Worm (Caenorhabditis elegans) whole organism, L2 larva: ENCODE measurements around the gene par-1.

Experiments used
- C34F6.9 ChIP-seq: fragments of 150-350 bp; optimal IDR thresholded peaks from 2 replicates; lab custom pipeline; 2014; ENCODE audit warnings: missing biosample characterization, missing genetic modification characterization
- F13H6.1 ChIP-seq: sonication (generic microtip); optimal IDR thresholded peaks from 2 replicates; lab custom pipeline; 2016; ENCODE audit warnings: missing genetic modification characterization, missing compliant biosample characterization
- Y55F3AM.14 ChIP-seq: fragments of 200-800 bp; sonication (Bioruptor generic); optimal IDR thresholded peaks from 2 replicates; lab custom pipeline; 2018; ENCODE audit warnings: mild to moderate bottlenecking, missing genetic modification characterization, missing compliant biosample characterization
- ZK546.5 ChIP-seq: sonication (generic microtip); optimal IDR thresholded peaks from 2 replicates; lab custom pipeline; 2017; ENCODE audit warnings: missing biosample characterization, missing genetic modification characterization
- alr-1 ChIP-seq: fragments of 150-350 bp; optimal IDR thresholded peaks from 2 replicates; lab custom pipeline; 2014; ENCODE audit warnings: missing biosample characterization, missing genetic modification characterization
- aly-2 ChIP-seq: fragments of 150-350 bp; optimal IDR thresholded peaks from 2 replicates; lab custom pipeline; 2014; ENCODE audit warnings: missing biosample characterization, missing genetic modification characterization
- ama-1 ChIP-seq: fragments of 150-350 bp; optimal IDR thresholded peaks from 2 replicates; lab custom pipeline; 2018; ENCODE audit warnings: inconsistent platforms
- blmp-1 ChIP-seq: sonication (generic microtip); optimal IDR thresholded peaks from 2 replicates; lab custom pipeline; 2017; ENCODE audit warnings: missing genetic modification characterization, mild to moderate bottlenecking, missing compliant biosample characterization, antibody characterized with exemption, moderate library complexity; ENCODE audit not compliant: insufficient read depth
- crh-2 ChIP-seq: sonication (generic microtip); optimal IDR thresholded peaks from 2 replicates; lab custom pipeline; 2017; ENCODE audit warnings: missing biosample characterization, missing genetic modification characterization
- dmd-4 ChIP-seq: sonication (generic microtip); optimal IDR thresholded peaks from 2 replicates; lab custom pipeline; 2017; ENCODE audit warnings: missing biosample characterization, missing genetic modification characterization
- egl-27 ChIP-seq: sonication (generic microtip); optimal IDR thresholded peaks from 3 replicates; lab custom pipeline; 2017; ENCODE audit warnings: missing biosample characterization, missing genetic modification reagents, missing genetic modification characterization
- elt-3 ChIP-seq: sonication (generic microtip); optimal IDR thresholded peaks from 2 replicates; lab custom pipeline; 2017; ENCODE audit warnings: missing biosample characterization, missing genetic modification characterization
- fos-1 ChIP-seq: fragments of 150-350 bp; optimal IDR thresholded peaks from 2 replicates; lab custom pipeline; 2014; ENCODE audit warnings: missing biosample characterization, missing genetic modification characterization
- gmeb-1 ChIP-seq: fragments of 150-350 bp; optimal IDR thresholded peaks from 2 replicates; lab custom pipeline; 2014; ENCODE audit warnings: missing biosample characterization, missing genetic modification characterization
- lin-11 ChIP-seq: fragments of 150-350 bp; sonication (generic microtip); optimal IDR thresholded peaks from 2 replicates; lab custom pipeline; 2014; ENCODE audit warnings: missing biosample characterization, missing genetic modification characterization, inconsistent platforms, mixed read lengths
- lin-13 ChIP-seq: fragments of 150-350 bp; optimal IDR thresholded peaks from 2 replicates; lab custom pipeline; 2014; ENCODE audit warnings: missing biosample characterization, missing genetic modification reagents, missing genetic modification characterization
- lsy-2 ChIP-seq, 2 experiments: fragments of 150-350 bp in 1 of 2; sonication (generic microtip) in 1 of 2; optimal IDR thresholded peaks; 2 replicates each; lab custom pipeline; 2014 to 2017; ENCODE audit warnings: missing biosample characterization in 2 of 2, missing genetic modification characterization in 2 of 2
- mab-5 ChIP-seq: fragments of 150-350 bp; optimal IDR thresholded peaks from 2 replicates; lab custom pipeline; 2014; ENCODE audit warnings: missing biosample characterization, missing genetic modification characterization
- mdl-1 ChIP-seq, 2 experiments: fragments of 150-350 bp in 1 of 2; sonication (generic microtip) in 1 of 2; optimal IDR thresholded peaks; 2 replicates each; lab custom pipeline; 2017; ENCODE audit warnings: missing biosample characterization in 2 of 2, missing genetic modification characterization in 2 of 2
- nhr-10 ChIP-seq: sonication (generic microtip); optimal IDR thresholded peaks from 2 replicates; lab custom pipeline; 2017; ENCODE audit warnings: missing biosample characterization, missing genetic modification characterization
- nhr-129 ChIP-seq: fragments of 150-350 bp; optimal IDR thresholded peaks from 2 replicates; lab custom pipeline; 2014; ENCODE audit warnings: missing biosample characterization, missing genetic modification characterization
- nhr-21 ChIP-seq: fragments of 150-350 bp; optimal IDR thresholded peaks from 2 replicates; lab custom pipeline; 2014; ENCODE audit warnings: missing biosample characterization, missing genetic modification characterization
- nhr-23 ChIP-seq: fragments of 150-350 bp; optimal IDR thresholded peaks from 2 replicates; lab custom pipeline; 2014; ENCODE audit warnings: missing biosample characterization, missing genetic modification reagents, missing genetic modification characterization
- nhr-25 ChIP-seq: fragments of 150-350 bp; sonication (generic microtip); optimal IDR thresholded peaks from 3 replicates; lab custom pipeline; 2014; ENCODE audit warnings: missing biosample characterization, missing genetic modification characterization
- nhr-77 ChIP-seq: fragments of 150-350 bp; optimal IDR thresholded peaks from 2 replicates; lab custom pipeline; 2014; ENCODE audit warnings: missing biosample characterization, missing genetic modification characterization
- peb-1 ChIP-seq: fragments of 150-350 bp; optimal IDR thresholded peaks from 2 replicates; lab custom pipeline; 2014; ENCODE audit warnings: missing biosample characterization, missing genetic modification characterization
- sem-4 ChIP-seq: fragments of 150-350 bp; optimal IDR thresholded peaks from 2 replicates; lab custom pipeline; 2014; ENCODE audit warnings: missing biosample characterization, missing genetic modification reagents, missing genetic modification characterization
- sma-3 ChIP-seq: sonication (generic microtip); optimal IDR thresholded peaks from 2 replicates; lab custom pipeline; 2016; ENCODE audit warnings: missing genetic modification reagents, missing genetic modification characterization, missing compliant biosample characterization
- sma-9 ChIP-seq, 2 experiments: fragments of 150-350 bp in 1 of 2; sonication (generic microtip) in 1 of 2; optimal IDR thresholded peaks; 2 replicates each; lab custom pipeline; 2014 to 2016; ENCODE audit warnings: missing genetic modification characterization in 2 of 2, mild to moderate bottlenecking in 1 of 2, missing biosample characterization in 1 of 2, missing compliant biosample characterization in 1 of 2, missing genetic modification reagents in 1 of 2, moderate library complexity in 1 of 2
- snpc-4 ChIP-seq: fragments of 150-350 bp; optimal IDR thresholded peaks from 2 replicates; lab custom pipeline; 2014; ENCODE audit warnings: missing biosample characterization, missing genetic modification characterization
- unc-39 ChIP-seq: fragments of 150-350 bp; optimal IDR thresholded peaks from 2 replicates; lab custom pipeline; 2014; ENCODE audit warnings: missing biosample characterization, missing genetic modification characterization
- unc-55 ChIP-seq: fragments of 150-350 bp; sonication (generic microtip); optimal IDR thresholded peaks from 3 replicates; lab custom pipeline; 2014; ENCODE audit warnings: missing biosample characterization, missing genetic modification reagents, missing genetic modification characterization
- unc-62 ChIP-seq: fragments of 150-350 bp; optimal IDR thresholded peaks from 2 replicates; lab custom pipeline; 2014; ENCODE audit warnings: missing biosample characterization, missing genetic modification reagents, missing genetic modification characterization
- ztf-1 ChIP-seq: fragments of 200-800 bp; sonication (Bioruptor generic); conservative IDR thresholded peaks from 2 replicates; pipeline ENCODE4 v1.3.6; 2022; ENCODE audit warnings: missing genetic modification characterization, missing compliant biosample characterization
- ztf-11 ChIP-seq: sonication (generic microtip); optimal IDR thresholded peaks from 2 replicates; lab custom pipeline; 2017; ENCODE audit warnings: missing biosample characterization, missing genetic modification characterization
- ztf-4 ChIP-seq: fragments of 150-350 bp; optimal IDR thresholded peaks from 2 replicates; lab custom pipeline; 2014; ENCODE audit warnings: missing biosample characterization, missing genetic modification characterization

par-1 gene

ce11 chrV:14145267-14145666 is at the start of gene par-1:
TSS of gene par-1 (minus strand) at chrV:14145367.
- TF ChIP-seq alr-1 (tag; lab: Kevin White, UChicago) (no peak), mab-5 (tag; lab: Kevin White, UChicago) (no peak), unc-62 (GFP tag; lab: Kevin White, UChicago) (no peak), sma-9 (GFP tag; optimal IDR thresholded peaks at IDR 0.05; lab: Kevin White, UChicago) (no peak), sma-9 (tag; optimal IDR thresholded peaks at IDR 0.05; lab: Kevin White, UChicago) (no peak), ztf-4 (tag; lab: Kevin White, UChicago) (no peak), aly-2 (tag; lab: Kevin White, UChicago) (no peak), lin-13 (GFP tag; lab: Kevin White, UChicago) (no peak), ztf-11 (tag; lab: Kevin White, UChicago) (no peak), elt-3 (no peak), peb-1 (tag; lab: Kevin White, UChicago) (no peak), Y55F3AM.14 (GFP tag; lab: Kevin White, UChicago) (no peak), dmd-4 (no peak)

DNA sequence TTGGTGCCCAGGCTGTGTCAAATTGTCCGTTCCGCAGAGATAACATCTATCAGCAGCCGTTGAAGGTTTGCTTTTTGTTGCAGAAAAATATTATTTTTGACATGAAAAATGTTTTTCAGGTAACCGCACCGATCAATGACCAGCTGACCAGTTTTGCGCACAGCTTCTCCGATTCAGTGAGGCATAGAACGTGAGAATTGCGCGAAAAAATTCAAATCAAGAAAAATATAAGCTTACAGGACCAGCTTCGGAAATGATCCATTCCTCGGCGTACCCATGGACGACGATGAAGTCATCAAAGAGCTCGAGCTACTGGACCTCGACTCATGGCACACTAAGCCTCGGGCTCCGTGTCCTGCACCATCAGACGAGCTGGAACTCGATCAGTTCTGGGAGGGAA is 49.3 kb upstream of the par-1 start:
- TF ChIP-seq ama-1 (lab: Kevin White, UChicago): peak; percentile 27
- no peak for TF ChIP-seq ZK546.5 (tag; lab: Kevin White, UChicago)

ce11 chrV:14193451-14193850 is 48.3 kb upstream of the par-1 start, which contains the start of gene atfs-1:
TSS of gene atfs-1 (plus strand) at chrV:14193663.
- TF ChIP-seq blmp-1 (tag; lab: Kevin White, UChicago) (peak; percentile 85), C34F6.9 (tag; lab: Kevin White, UChicago) (peak; percentile 74), lin-13 (GFP tag; lab: Kevin White, UChicago) (peak; percentile 47), Y55F3AM.14 (GFP tag; lab: Kevin White, UChicago) (no peak), sma-3 (GFP tag; lab: Kevin White, UChicago) (peak; percentile 61), crh-2 (tag; lab: Kevin White, UChicago) (peak; percentile 78), peb-1 (tag; lab: Kevin White, UChicago) (no peak), F13H6.1 (tag; lab: Kevin White, UChicago) (peak; percentile 86), ama-1 (lab: Kevin White, UChicago) (peak; percentile 91), nhr-23 (tag; lab: Kevin White, UChicago) (no peak), nhr-129 (tag; lab: Kevin White, UChicago) (peak; percentile 87), mab-5 (tag; lab: Kevin White, UChicago) (peak; percentile 26), lin-11 (tag; lab: Kevin White, UChicago) (no peak), egl-27 (tag; lab: Kevin White, UChicago) (peak; percentile 35), sma-9 (GFP tag; optimal IDR thresholded peaks at IDR 0.05; lab: Kevin White, UChicago) (peak; percentile 89), sma-9 (tag; optimal IDR thresholded peaks at IDR 0.05; lab: Kevin White, UChicago) (no peak), unc-39 (tag; lab: Kevin White, UChicago) (no peak), sem-4 (tag; lab: Kevin White, UChicago) (peak; percentile 44), lsy-2 (tag; optimal IDR thresholded peaks at IDR 0.05; lab: Kevin White, UChicago) (peak; percentile 9 to 69), fos-1 (tag; lab: Kevin White, UChicago) (peak; percentile 83), nhr-25 (tag; lab: Kevin White, UChicago) (peak; percentile 55), gmeb-1 (tag; lab: Kevin White, UChicago) (peak; percentile 59), snpc-4 (tag; lab: Kevin White, UChicago) (peak; percentile 54), mdl-1 (tag; optimal IDR thresholded peaks at IDR 0.05; lab: Kevin White, UChicago) (peak in 1 of 2 experiments; percentile 35), nhr-77 (tag; lab: Kevin White, UChicago) (no peak), nhr-10 (no peak), aly-2 (tag; lab: Kevin White, UChicago) (no peak), unc-55 (GFP tag; lab: Kevin White, UChicago) (peak; percentile 58), nhr-21 (tag; lab: Kevin White, UChicago) (peak; percentile 53)

DNA sequence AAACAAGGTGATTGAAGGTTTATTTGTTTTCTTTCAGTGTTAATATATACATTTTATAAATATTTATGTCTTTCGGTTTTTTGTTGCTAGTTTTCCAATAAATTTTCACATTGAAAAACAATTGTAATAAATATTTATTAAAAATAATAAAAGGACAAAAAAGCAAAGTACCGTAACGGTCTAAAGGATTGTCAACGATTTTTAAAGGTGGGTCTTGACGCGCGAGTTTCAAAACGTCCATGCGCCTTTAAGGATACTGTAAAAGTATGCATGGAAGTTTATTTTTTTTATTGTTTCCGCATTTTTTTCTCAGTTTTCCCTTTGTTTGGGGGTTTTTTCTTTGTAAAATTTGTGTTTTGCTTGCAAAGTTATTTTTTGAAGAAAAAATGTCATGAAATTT is 47.7 kb upstream of the par-1 start:
- no peak for TF ChIP-seq sma-9 (GFP tag; optimal IDR thresholded peaks at IDR 0.05; lab: Kevin White, UChicago)
- no peak for TF ChIP-seq sma-9 (tag; optimal IDR thresholded peaks at IDR 0.05; lab: Kevin White, UChicago)
- no peak for TF ChIP-seq nhr-23 (tag; lab: Kevin White, UChicago)
- TF ChIP-seq mab-5 (tag; lab: Kevin White, UChicago): no peak
- no peak for TF ChIP-seq ZK546.5 (tag; lab: Kevin White, UChicago)
- TF ChIP-seq nhr-129 (tag; lab: Kevin White, UChicago): no peak
- TF ChIP-seq crh-2 (tag; lab: Kevin White, UChicago): no peak
- no peak for TF ChIP-seq blmp-1 (tag; lab: Kevin White, UChicago)
- no peak for TF ChIP-seq ztf-1 (GFP tag; lab: Robert Waterston, UW)
